Worm (Caenorhabditis elegans): ENCODE results near the gene Y51A2B.4.

- TF ChIP-seq hlh-30 (tag; optimal IDR thresholded peaks at IDR 0.05; ENCODE audit: insufficient read depth) = no peak
- no peak for TF ChIP-seq skn-1 (tag; optimal IDR thresholded peaks at IDR 0.05)
- no peak for TF ChIP-seq Y48G9A.11 (GFP tag; IDR thresholded peaks at IDR 0.05)
- no peak for TF ChIP-seq unc-130 (GFP tag; optimal IDR thresholded peaks at IDR 0.05)
- no peak for TF ChIP-seq ama-1 (optimal IDR thresholded peaks at IDR 0.05)
- no peak for TF ChIP-seq mes-2 (tag; optimal IDR thresholded peaks at IDR 0.05; ENCODE audit: poor library complexity, severe bottlenecking)
- no peak for TF ChIP-seq nhr-237 (tag; optimal IDR thresholded peaks at IDR 0.05)
- no peak for TF ChIP-seq nhr-11 (tag; optimal IDR thresholded peaks at IDR 0.05)
Measured at ce11 chrV:18378819-18379218, 10.1 kb downstream of the Y51A2B.4 start, which contains the start of gene Y51A2B.8.
